Worm (Caenorhabditis elegans) whole organism, L4/young adult: ENCODE results near the gene F55G11.10.

Source experiments
- W03F9.2 ChIP-seq: fragments of 150-350 bp; optimal IDR thresholded peaks from 2 replicates; lab custom pipeline; 2014; ENCODE audit warnings: missing biosample characterization, missing genetic modification characterization
- dao-5 ChIP-seq: sonication (generic microtip); optimal IDR thresholded peaks from 2 replicates; lab custom pipeline; 2016; ENCODE audit warnings: missing genotype, missing genetic modification characterization, moderate library complexity, missing compliant biosample characterization
- him-1 ChIP-seq: sonication (generic microtip); optimal IDR thresholded peaks from 2 replicates; lab custom pipeline; 2016; ENCODE audit warnings: missing genotype, missing genetic modification reagents, missing genetic modification characterization, missing compliant biosample characterization

F55G11.10 gene

ce11 chrIV:12920553-12920952 is 28.0 kb upstream of the F55G11.10 start:
- TF ChIP-seq dao-5 (tag; lab: Kevin White, UChicago) = no peak
- TF ChIP-seq him-1 = no peak
- TF ChIP-seq W03F9.2 (tag; lab: Kevin White, UChicago) = no peak

- TF ChIP-seq him-1 = no peak
- no peak for TF ChIP-seq dao-5 (tag; lab: Kevin White, UChicago)
- no peak for TF ChIP-seq W03F9.2 (tag; lab: Kevin White, UChicago)
Observed at ce11 chrIV:12921027-12921426, 27.5 kb upstream of the F55G11.10 start, which contains the start of gene C32H11.4. TSS of gene C32H11.4 (plus strand) at chrIV:12921264.

ce11 chrIV:12924332-12924731 is 24.2 kb upstream of the F55G11.10 start, which contains the start of gene srlf-4:
TSS of gene srlf-4 (minus strand) at chrIV:12924432.
- no peak for TF ChIP-seq W03F9.2 (tag; lab: Kevin White, UChicago)
- TF ChIP-seq dao-5 (tag; lab: Kevin White, UChicago) = no peak
- no peak for TF ChIP-seq him-1

ce11 chrIV:12926639-12927038 is 21.9 kb upstream of the F55G11.10 start, which contains the start of gene srlf-5:
TSS of gene srlf-5 (minus strand) at chrIV:12926739.
- TF ChIP-seq dao-5 (tag; lab: Kevin White, UChicago) (no peak), W03F9.2 (tag; lab: Kevin White, UChicago) (no peak), him-1 (no peak)

ce11 chrIV:12936221-12936776 is 12.3 kb upstream of the F55G11.10 start, which contains the start of the genes cld-1 and dod-21:
TSS of gene cld-1 (minus strand) at chrIV:12936271.
TSS of gene dod-21 (plus strand) at chrIV:12936738.
- TF ChIP-seq dao-5 (tag; lab: Kevin White, UChicago) (no peak), W03F9.2 (tag; lab: Kevin White, UChicago) (peak; percentile 28), him-1 (no peak)

- TF ChIP-seq him-1 (no peak), dao-5 (tag; lab: Kevin White, UChicago) (no peak), W03F9.2 (tag; lab: Kevin White, UChicago) (no peak)
Observed at ce11 chrIV:12941254-12941653, 7.3 kb upstream of the F55G11.10 start, which contains the start of gene dod-24. TSS of gene dod-24 (minus strand) at chrIV:12941354.

ce11 chrIV:12942633-12943032 is 5.9 kb upstream of the F55G11.10 start, which contains the start of gene dct-19:
TSS of gene dct-19 (plus strand) at chrIV:12942933.
- TF ChIP-seq him-1 = no peak
- TF ChIP-seq W03F9.2 (tag; lab: Kevin White, UChicago) = no peak

- TF ChIP-seq him-1 = no peak
- no peak for TF ChIP-seq dao-5 (tag; lab: Kevin White, UChicago)
- no peak for TF ChIP-seq W03F9.2 (tag; lab: Kevin White, UChicago)
Observed at ce11 chrIV:12946488-12946887, 2.1 kb upstream of the F55G11.10 start, which contains the start of gene F55G11.1. TSS of gene F55G11.1 (minus strand) at chrIV:12946588.

- TF ChIP-seq W03F9.2 (tag; lab: Kevin White, UChicago) = no peak
- TF ChIP-seq him-1 = no peak
- no peak for TF ChIP-seq dao-5 (tag; lab: Kevin White, UChicago)
Observed at ce11 chrIV:12957730-12958129, 9.2 kb downstream of the F55G11.10 start, which contains the start of gene F55G11.6. TSS of gene F55G11.6 (plus strand) at chrIV:12958030.

- TF ChIP-seq dao-5 (tag; lab: Kevin White, UChicago) (no peak), W03F9.2 (tag; lab: Kevin White, UChicago) (no peak), him-1 (no peak)
Observed at ce11 chrIV:12960136-12960535, 11.6 kb downstream of the F55G11.10 start, which contains the start of gene F55G11.7. TSS of gene F55G11.7 (plus strand) at chrIV:12960436.

- TF ChIP-seq dao-5 (tag; lab: Kevin White, UChicago) (no peak), W03F9.2 (tag; lab: Kevin White, UChicago) (no peak), him-1 (no peak)
Observed at ce11 chrIV:12962564-12962963, 14.0 kb downstream of the F55G11.10 start, which contains the start of gene F55G11.8. TSS of gene F55G11.8 (plus strand) at chrIV:12962808.

ce11 chrIV:12964648-12965047 is 16.1 kb downstream of the F55G11.10 start:
- TF ChIP-seq him-1 (no peak), dao-5 (tag; lab: Kevin White, UChicago) (no peak), W03F9.2 (tag; lab: Kevin White, UChicago) (no peak)

- TF ChIP-seq dao-5 (tag; lab: Kevin White, UChicago) (no peak), W03F9.2 (tag; lab: Kevin White, UChicago) (no peak), him-1 (no peak)
Observed at ce11 chrIV:12965074-12965473, 16.5 kb downstream of the F55G11.10 start, which contains the start of gene dod-22. TSS of gene dod-22 (plus strand) at chrIV:12965374.

ce11 chrIV:12967303-12967702 is 18.7 kb downstream of the F55G11.10 start:
- TF ChIP-seq dao-5 (tag; lab: Kevin White, UChicago) (no peak), W03F9.2 (tag; lab: Kevin White, UChicago) (no peak), him-1 (no peak)
